Worm (Caenorhabditis elegans): ENCODE results near the gene cyl-1.
A peak's percentile ranks its signal among the peaks of the same experiment; 100 is the strongest.

cyl-1 gene

ce11 chrV:11986078-11986869 lies 7.2 kb downstream of the cyl-1 start:
- TF ChIP-seq elt-2 (tag; optimal IDR thresholded peaks at IDR 0.05) (peak; percentile 50), jun-1 (tag; optimal IDR thresholded peaks at IDR 0.05) (no peak), nhr-23 (tag; optimal IDR thresholded peaks at IDR 0.05) (peak; percentile 20), lsy-12 (tag; optimal IDR thresholded peaks at IDR 0.05) (no peak), fkh-10 (GFP tag; optimal IDR thresholded peaks at IDR 0.05) (peak; percentile 83), pqm-1 (tag; optimal IDR thresholded peaks at IDR 0.05) (peak; percentile 37)

- TF ChIP-seq elt-3 (tag; optimal IDR thresholded peaks at IDR 0.05) (no peak), lin-15B (tag; optimal IDR thresholded peaks at IDR 0.05) (no peak), fkh-10 (GFP tag; optimal IDR thresholded peaks at IDR 0.05) (no peak), nhr-43 (tag; optimal IDR thresholded peaks at IDR 0.05; ENCODE audit: poor library complexity, severe bottlenecking) (no peak), nfya-1 (tag; optimal IDR thresholded peaks at IDR 0.05; ENCODE audit: insufficient read depth) (no peak), daf-12 (tag; optimal IDR thresholded peaks at IDR 0.05) (no peak), elt-1 (tag; optimal IDR thresholded peaks at IDR 0.05) (no peak), nhr-76 (tag; optimal IDR thresholded peaks at IDR 0.05) (no peak), fos-1 (tag; optimal IDR thresholded peaks at IDR 0.05) (no peak), ceh-9 (tag; optimal IDR thresholded peaks at IDR 0.05) (no peak), ama-1 (optimal IDR thresholded peaks at IDR 0.05) (no peak), ztf-4 (tag; optimal IDR thresholded peaks at IDR 0.05) (no peak), nhr-12 (tag; optimal IDR thresholded peaks at IDR 0.05) (no peak), nhr-23 (tag; optimal IDR thresholded peaks at IDR 0.05) (no peak), R02D3.7 (tag; optimal IDR thresholded peaks at IDR 0.05) (no peak), unc-39 (tag; optimal IDR thresholded peaks at IDR 0.05) (no peak), egl-27 (tag; optimal IDR thresholded peaks at IDR 0.05) (no peak), mml-1 (tag; optimal IDR thresholded peaks at IDR 0.05) (no peak)
Measured at ce11 chrV:11985384-11985783, 8.1 kb downstream of the cyl-1 start, which contains the start of gene mans-2. TSS of gene mans-2 (minus strand) at chrV:11985484.

DNA sequence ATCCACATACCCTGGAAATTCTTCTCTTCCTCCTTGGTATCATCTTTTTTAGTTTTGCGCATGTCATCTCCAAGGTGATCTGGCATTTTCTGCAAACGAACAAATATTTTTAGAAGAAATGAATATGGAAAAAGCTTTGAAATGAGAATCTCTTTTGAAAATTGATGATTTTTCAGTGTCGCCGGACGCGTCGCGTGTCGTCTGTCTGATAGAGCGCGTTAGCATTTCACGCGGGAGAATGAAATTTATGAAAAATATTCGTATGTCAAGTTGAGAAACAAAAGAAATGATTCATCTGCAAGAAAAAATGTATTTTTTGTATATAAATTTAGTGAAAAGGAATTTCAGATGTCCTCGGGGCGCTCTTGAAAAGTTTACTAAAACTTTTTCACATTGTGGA lies 11.2 kb downstream of the cyl-1 start, which contains the start of gene rpt-1:
Gene rpt-1, minus strand, starts transcription at position 89 of the 400 bp plus-strand sequence.
- TF ChIP-seq pha-4 (tag; optimal IDR thresholded peaks at IDR 0.05) (peak; percentile 89), nhr-11 (tag; optimal IDR thresholded peaks at IDR 0.05) (no peak), snpc-4 (tag; optimal IDR thresholded peaks at IDR 0.05) (peak; percentile 90), skn-1 (tag; optimal IDR thresholded peaks at IDR 0.05) (peak; percentile 98), nhr-25 (tag; optimal IDR thresholded peaks at IDR 0.05) (peak; percentile 70), ZK546.5 (tag; optimal IDR thresholded peaks at IDR 0.05) (no peak), nhr-23 (tag; optimal IDR thresholded peaks at IDR 0.05) (peak; percentile 85), fkh-10 (GFP tag; optimal IDR thresholded peaks at IDR 0.05) (no peak), elt-2 (tag; optimal IDR thresholded peaks at IDR 0.05) (peak; percentile 29), nfya-1 (tag; optimal IDR thresholded peaks at IDR 0.05; ENCODE audit: insufficient read depth) (peak; percentile 84), elt-1 (tag; optimal IDR thresholded peaks at IDR 0.05) (peak; percentile 9), ceh-9 (tag; optimal IDR thresholded peaks at IDR 0.05) (no peak), ztf-11 (tag; optimal IDR thresholded peaks at IDR 0.05) (no peak), nhr-67 (tag; optimal IDR thresholded peaks at IDR 0.05) (no peak), unc-62 (GFP tag; optimal IDR thresholded peaks at IDR 0.05) (no peak), nhr-43 (tag; optimal IDR thresholded peaks at IDR 0.05; ENCODE audit: poor library complexity, severe bottlenecking) (peak; percentile 5), egl-5 (tag; optimal IDR thresholded peaks at IDR 0.05) (peak; percentile 36), hmg-11 (tag; optimal IDR thresholded peaks at IDR 0.05) (peak; percentile 14), lin-39 (tag; optimal IDR thresholded peaks at IDR 0.05) (peak; percentile 45), mdl-1 (tag; optimal IDR thresholded peaks at IDR 0.05) (no peak), lsy-12 (tag; optimal IDR thresholded peaks at IDR 0.05) (no peak), lin-15B (tag; optimal IDR thresholded peaks at IDR 0.05) (peak; percentile 90), R02D3.7 (tag; optimal IDR thresholded peaks at IDR 0.05) (peak; percentile 3), unc-39 (tag; optimal IDR thresholded peaks at IDR 0.05) (no peak)

All from whole organism, L3 larva.